Worm (Caenorhabditis elegans) whole organism, L4 larva: Measurements from ENCODE around the gene F49H6.5.

ENCODE experiments used
- ces-1 ChIP-seq: fragments of 150-350 bp; sonication (generic microtip); optimal IDR thresholded peaks from 4 replicates; lab custom pipeline; 2014; ENCODE audit warnings: missing biosample characterization, missing genetic modification reagents, missing genetic modification characterization
- egl-43 ChIP-seq: fragments of 200-800 bp; sonication (Bioruptor generic); IDR thresholded peaks from 2 replicates; pipeline ENCODE4 v1.3.6; 2022; ENCODE audit warnings: missing genetic modification reagents, missing genetic modification characterization, missing compliant biosample characterization
- nhr-28 ChIP-seq: fragments of 150-350 bp; optimal IDR thresholded peaks from 2 replicates; lab custom pipeline; 2014; ENCODE audit warnings: missing biosample characterization, missing genetic modification characterization
- nhr-77 ChIP-seq: fragments of 150-350 bp; optimal IDR thresholded peaks from 2 replicates; lab custom pipeline; 2014; ENCODE audit warnings: missing biosample characterization, missing genetic modification characterization
- pqm-1 ChIP-seq: sonication (generic microtip); optimal IDR thresholded peaks from 2 replicates; lab custom pipeline; 2017; ENCODE audit warnings: missing biosample characterization, missing genetic modification characterization
- unc-62 ChIP-seq, 3 experiments: fragments of 150-350 bp in 1 of 3; sonication (generic microtip); optimal IDR thresholded peaks in 2 of 3; peaks in 1 of 3; 1 replicate in 1 of 3; 2 replicates in 2 of 3; lab custom pipeline; 2014 to 2017; ENCODE audit warnings: missing biosample characterization in 3 of 3, missing genetic modification characterization in 3 of 3, missing genetic modification reagents in 3 of 3, missing genotype in 1 of 3

- TF ChIP-seq nhr-77 (tag; lab: Kevin White, UChicago) (no peak), egl-43 (GFP tag; lab: Robert Waterston, UW) (no peak), pqm-1 (tag; lab: Kevin White, UChicago) (no peak), nhr-28 (tag; lab: Kevin White, UChicago) (no peak), unc-62 (GFP tag; optimal IDR thresholded peaks at IDR 0.05 in 1 of 2; lab: Kevin White, UChicago) (no peak), unc-62 (tag; optimal IDR thresholded peaks at IDR 0.05; lab: Kevin White, UChicago) (no peak), ces-1 (GFP tag; lab: Kevin White, UChicago) (no peak)
These were observed 36.9 kb downstream of the F49H6.5 start, which contains the start of gene sri-66 for ce11 chrV:17059987-17060386.
